Fruit fly (Drosophila melanogaster): ENCODE results near the gene Polr2D.

Gene Polr2D

DNA sequence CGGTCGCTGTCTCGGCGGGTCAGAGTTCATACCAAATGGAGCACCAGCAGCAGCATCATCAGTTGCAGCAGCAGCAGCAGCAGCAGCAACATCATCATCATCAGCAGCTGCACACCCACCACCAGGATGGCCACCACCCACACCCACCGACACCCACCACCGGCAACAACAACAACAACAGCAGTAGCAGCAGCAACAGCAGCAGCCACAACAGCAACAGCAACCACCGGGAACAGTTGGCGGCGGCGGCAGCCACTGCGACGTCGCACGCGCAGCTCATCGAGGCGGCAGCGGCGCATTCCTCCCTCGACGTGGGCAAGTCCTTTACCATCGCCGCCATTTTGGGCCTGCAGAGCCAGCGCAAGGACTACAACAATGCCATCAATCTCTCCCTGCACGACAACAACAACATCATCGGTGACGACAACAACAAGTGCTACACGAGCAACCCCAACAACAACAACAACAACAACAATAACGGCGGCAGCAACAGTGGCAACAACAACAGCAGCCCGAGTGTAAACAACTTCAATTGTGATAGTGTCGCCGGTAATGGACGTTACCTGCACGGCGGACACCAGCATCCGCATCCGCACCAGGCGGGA is 14.6 kb upstream of the Polr2D start:
- TF ChIP-seq Ets21C (GFP tag; optimal IDR thresholded peaks at IDR 0.05), result no peak
- no peak for TF ChIP-seq acj6 (GFP tag; optimal IDR thresholded peaks at IDR 0.05)
- no peak for TF ChIP-seq spab (GFP tag; optimal IDR thresholded peaks at IDR 0.05)
- TF ChIP-seq CG8119 (GFP tag; IDR thresholded peaks at IDR 0.05), result no peak
- TF ChIP-seq net (GFP tag; optimal IDR thresholded peaks at IDR 0.05), result no peak
- no peak for TF ChIP-seq CG34406 (GFP tag; optimal IDR thresholded peaks at IDR 0.05)
- no peak for TF ChIP-seq CG11762 (GFP tag; optimal IDR thresholded peaks at IDR 0.05; ENCODE audit: insufficient read depth)
- no peak for TF ChIP-seq dsx (GFP tag; optimal IDR thresholded peaks at IDR 0.05; ENCODE audit: poor library complexity, severe bottlenecking)
- TF ChIP-seq Eip93F (GFP tag; optimal IDR thresholded peaks at IDR 0.05), result no peak
- no peak for TF ChIP-seq CG3032 (tag; optimal IDR thresholded peaks at IDR 0.05)
- TF ChIP-seq Met (GFP tag; optimal IDR thresholded peaks at IDR 0.05), result no peak
- no peak for TF ChIP-seq CG4318 (GFP tag; optimal IDR thresholded peaks at IDR 0.05)
- TF ChIP-seq CG6276 (GFP tag; optimal IDR thresholded peaks at IDR 0.05), result no peak
- no peak for TF ChIP-seq CG11294 (GFP tag; IDR thresholded peaks at IDR 0.05)
- no peak for TF ChIP-seq CG8632 (GFP tag; optimal IDR thresholded peaks at IDR 0.05)
- no peak for TF ChIP-seq CG10669 (GFP tag; optimal IDR thresholded peaks at IDR 0.05)
- no peak for TF ChIP-seq CG6163 (GFP tag; IDR thresholded peaks at IDR 0.05)
- no peak for TF ChIP-seq lz (GFP tag; optimal IDR thresholded peaks at IDR 0.05)
- TF ChIP-seq CG6808 (GFP tag; optimal IDR thresholded peaks at IDR 0.05), result no peak
- no peak for TF ChIP-seq Ets96B (tag; optimal IDR thresholded peaks at IDR 0.05)

DNA sequence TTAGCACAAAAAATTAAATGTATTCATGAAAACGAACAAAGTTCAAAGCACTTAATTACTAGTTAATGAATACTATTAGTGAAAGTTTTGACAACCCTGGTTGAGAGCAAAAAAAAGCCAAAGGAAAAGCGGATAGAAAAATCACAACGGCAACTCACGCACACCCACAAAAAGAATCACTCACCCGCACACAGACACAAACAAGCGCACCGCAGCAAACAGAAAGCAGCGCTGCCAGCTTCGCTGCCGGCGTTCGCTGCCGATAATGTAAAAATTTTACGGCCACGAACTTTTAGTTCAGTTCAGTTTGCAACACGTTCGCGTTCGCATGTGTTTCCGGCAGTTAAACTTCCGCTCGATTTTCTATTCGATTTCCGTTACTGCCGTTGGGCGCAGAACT is 12.2 kb upstream of the Polr2D start, which contains the start of gene CG18599:
Gene CG18599 (plus strand): TSS at position 301 of the 400 bp plus-strand sequence.
- TF ChIP-seq CG15336 (GFP tag; IDR thresholded peaks at IDR 0.05), result no peak
- TF ChIP-seq CG34406 (GFP tag; optimal IDR thresholded peaks at IDR 0.05), result no peak
- no peak for TF ChIP-seq Lpt (GFP tag; optimal IDR thresholded peaks at IDR 0.05)
- TF ChIP-seq CG6854 (GFP tag; optimal IDR thresholded peaks at IDR 0.05), result no peak
- TF ChIP-seq cyc (GFP tag; optimal IDR thresholded peaks at IDR 0.05), result no peak
- TF ChIP-seq net (GFP tag; optimal IDR thresholded peaks at IDR 0.05), result no peak
- TF ChIP-seq esn (GFP tag; optimal IDR thresholded peaks at IDR 0.05), result no peak
- TF ChIP-seq Sox14 (GFP tag; optimal IDR thresholded peaks at IDR 0.05), result no peak
- TF ChIP-seq dac (GFP tag; optimal IDR thresholded peaks at IDR 0.05), result no peak
- no peak for TF ChIP-seq CG9139 (GFP tag; optimal IDR thresholded peaks at IDR 0.05)
- no peak for TF ChIP-seq Ets21C (GFP tag; optimal IDR thresholded peaks at IDR 0.05)
- no peak for TF ChIP-seq acj6 (GFP tag; optimal IDR thresholded peaks at IDR 0.05)
- no peak for TF ChIP-seq CG8119 (GFP tag; IDR thresholded peaks at IDR 0.05)
- TF ChIP-seq Eip75B (GFP tag; optimal IDR thresholded peaks at IDR 0.05), result no peak
- no peak for TF ChIP-seq Hr38 (GFP tag; optimal IDR thresholded peaks at IDR 0.05)
- TF ChIP-seq CG6792 (GFP tag; optimal IDR thresholded peaks at IDR 0.05), result no peak

DNA sequence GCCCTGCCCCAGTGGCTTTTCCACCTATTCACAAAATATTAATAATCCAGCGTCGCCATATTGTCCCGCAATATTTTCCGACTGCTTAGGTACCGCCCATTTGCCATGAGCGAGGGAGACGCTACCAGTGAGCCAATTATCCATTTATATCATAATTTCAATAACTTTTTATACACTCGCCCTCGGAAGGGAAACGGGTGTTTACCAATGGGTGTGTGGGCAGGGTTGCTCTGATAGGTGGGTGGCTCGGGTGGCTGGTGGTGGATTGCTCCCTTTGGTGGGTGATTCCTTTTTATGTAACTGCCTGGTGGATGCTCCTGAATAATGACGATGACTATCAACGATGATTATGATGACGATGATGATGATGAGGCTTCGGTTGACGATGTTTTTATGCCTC is 11.4 kb upstream of the Polr2D start:
- TF ChIP-seq acj6 (GFP tag; optimal IDR thresholded peaks at IDR 0.05) (no peak), CG8319 (GFP tag; optimal IDR thresholded peaks at IDR 0.05) (no peak), CG3919 (GFP tag; optimal IDR thresholded peaks at IDR 0.05) (no peak), CG34406 (GFP tag; optimal IDR thresholded peaks at IDR 0.05) (no peak), ss (GFP tag; optimal IDR thresholded peaks at IDR 0.05) (no peak), CG15336 (GFP tag; IDR thresholded peaks at IDR 0.05) (no peak)

DNA sequence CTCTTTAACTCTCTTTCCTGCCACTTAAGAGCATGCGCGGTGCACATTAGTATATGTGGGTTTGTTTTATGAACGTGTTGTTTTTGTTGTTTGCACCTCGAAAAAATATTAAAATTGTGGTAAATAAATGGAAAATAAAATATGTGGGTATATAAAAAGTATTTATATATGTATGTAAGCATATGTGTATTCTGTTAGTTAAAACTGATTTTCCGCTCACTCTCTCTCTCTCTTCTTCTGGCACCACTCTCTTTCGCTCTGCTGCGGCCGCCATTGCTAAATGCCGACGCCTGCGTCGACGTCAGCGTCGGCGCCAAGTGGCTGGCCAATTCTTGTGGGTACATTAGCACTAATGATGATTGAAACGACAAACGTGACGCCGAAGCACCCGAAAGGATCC is 10.0 kb upstream of the Polr2D start:
- TF ChIP-seq ss (GFP tag; optimal IDR thresholded peaks at IDR 0.05) (no peak), Lpt (GFP tag; optimal IDR thresholded peaks at IDR 0.05) (no peak), CG11762 (GFP tag; optimal IDR thresholded peaks at IDR 0.05; ENCODE audit: insufficient read depth) (no peak), CG1621 (tag; optimal IDR thresholded peaks at IDR 0.05) (no peak), lz (GFP tag; optimal IDR thresholded peaks at IDR 0.05) (no peak), CG8632 (GFP tag; optimal IDR thresholded peaks at IDR 0.05) (no peak), CG34406 (GFP tag; optimal IDR thresholded peaks at IDR 0.05) (no peak), cyc (GFP tag; optimal IDR thresholded peaks at IDR 0.05) (no peak), CG11902 (GFP tag; optimal IDR thresholded peaks at IDR 0.05) (no peak), CG9139 (GFP tag; optimal IDR thresholded peaks at IDR 0.05) (no peak), CG4318 (GFP tag; optimal IDR thresholded peaks at IDR 0.05) (no peak), CG16779 (tag; optimal IDR thresholded peaks at IDR 0.05) (no peak), CG11294 (GFP tag; IDR thresholded peaks at IDR 0.05) (no peak), salr (GFP tag; optimal IDR thresholded peaks at IDR 0.05) (no peak)
